Worm (Caenorhabditis elegans) whole organism, L2 larva: Measurements from ENCODE around the gene rsu-1.

Experiments
- C34F6.9 ChIP-seq: fragments of 150-350 bp; optimal IDR thresholded peaks from 2 replicates; lab custom pipeline; 2014; ENCODE audit warnings: missing biosample characterization, missing genetic modification characterization
- F13H6.1 ChIP-seq: sonication (generic microtip); optimal IDR thresholded peaks from 2 replicates; lab custom pipeline; 2016; ENCODE audit warnings: missing genetic modification characterization, missing compliant biosample characterization
- R02D3.7 ChIP-seq: fragments of 150-350 bp; optimal IDR thresholded peaks from 2 replicates; lab custom pipeline; 2014; ENCODE audit warnings: missing biosample characterization, missing genetic modification characterization
- Y55F3AM.14 ChIP-seq: fragments of 200-800 bp; sonication (Bioruptor generic); optimal IDR thresholded peaks from 2 replicates; lab custom pipeline; 2018; ENCODE audit warnings: mild to moderate bottlenecking, missing genetic modification characterization, missing compliant biosample characterization
- aly-2 ChIP-seq: fragments of 150-350 bp; optimal IDR thresholded peaks from 2 replicates; lab custom pipeline; 2014; ENCODE audit warnings: missing biosample characterization, missing genetic modification characterization
- blmp-1 ChIP-seq: sonication (generic microtip); optimal IDR thresholded peaks from 2 replicates; lab custom pipeline; 2017; ENCODE audit warnings: missing genetic modification characterization, mild to moderate bottlenecking, missing compliant biosample characterization, antibody characterized with exemption, moderate library complexity; ENCODE audit not compliant: insufficient read depth
- ceh-16 ChIP-seq: fragments of 150-350 bp; optimal IDR thresholded peaks from 2 replicates; lab custom pipeline; 2014; ENCODE audit warnings: missing biosample characterization, missing genetic modification characterization
- ceh-82 ChIP-seq: fragments of 150-350 bp; optimal IDR thresholded peaks from 2 replicates; lab custom pipeline; 2014; ENCODE audit warnings: missing biosample characterization, missing genetic modification characterization
- crh-2 ChIP-seq: sonication (generic microtip); optimal IDR thresholded peaks from 2 replicates; lab custom pipeline; 2017; ENCODE audit warnings: missing biosample characterization, missing genetic modification characterization
- fos-1 ChIP-seq: fragments of 150-350 bp; optimal IDR thresholded peaks from 2 replicates; lab custom pipeline; 2014; ENCODE audit warnings: missing biosample characterization, missing genetic modification characterization
- gmeb-1 ChIP-seq: fragments of 150-350 bp; optimal IDR thresholded peaks from 2 replicates; lab custom pipeline; 2014; ENCODE audit warnings: missing biosample characterization, missing genetic modification characterization
- lin-11 ChIP-seq: fragments of 150-350 bp; sonication (generic microtip); optimal IDR thresholded peaks from 2 replicates; lab custom pipeline; 2014; ENCODE audit warnings: missing biosample characterization, missing genetic modification characterization, inconsistent platforms, mixed read lengths
- lin-39 ChIP-seq: fragments of 150-350 bp; optimal IDR thresholded peaks from 2 replicates; lab custom pipeline; 2014; ENCODE audit warnings: missing biosample characterization, missing genetic modification reagents, missing genetic modification characterization
- mab-5 ChIP-seq: fragments of 150-350 bp; optimal IDR thresholded peaks from 2 replicates; lab custom pipeline; 2014; ENCODE audit warnings: missing biosample characterization, missing genetic modification characterization
- mbf-1 ChIP-seq: sonication (generic microtip); optimal IDR thresholded peaks from 2 replicates; lab custom pipeline; 2017; ENCODE audit warnings: missing biosample characterization, missing genetic modification characterization
- nhr-11 ChIP-seq: fragments of 150-350 bp; optimal IDR thresholded peaks from 2 replicates; lab custom pipeline; 2014; ENCODE audit warnings: missing biosample characterization, missing genetic modification characterization
- nhr-12 ChIP-seq: fragments of 150-350 bp; optimal IDR thresholded peaks from 2 replicates; lab custom pipeline; 2014; ENCODE audit warnings: missing biosample characterization, missing genetic modification characterization
- nhr-129 ChIP-seq: fragments of 150-350 bp; optimal IDR thresholded peaks from 2 replicates; lab custom pipeline; 2014; ENCODE audit warnings: missing biosample characterization, missing genetic modification characterization
- nhr-21 ChIP-seq: fragments of 150-350 bp; optimal IDR thresholded peaks from 2 replicates; lab custom pipeline; 2014; ENCODE audit warnings: missing biosample characterization, missing genetic modification characterization
- nhr-25 ChIP-seq: fragments of 150-350 bp; sonication (generic microtip); optimal IDR thresholded peaks from 3 replicates; lab custom pipeline; 2014; ENCODE audit warnings: missing biosample characterization, missing genetic modification characterization
- nhr-6 ChIP-seq: fragments of 150-350 bp; optimal IDR thresholded peaks from 2 replicates; lab custom pipeline; 2014; ENCODE audit warnings: missing biosample characterization, missing genetic modification characterization
- sem-4 ChIP-seq: fragments of 150-350 bp; optimal IDR thresholded peaks from 2 replicates; lab custom pipeline; 2014; ENCODE audit warnings: missing biosample characterization, missing genetic modification reagents, missing genetic modification characterization
- sma-3 ChIP-seq: sonication (generic microtip); optimal IDR thresholded peaks from 2 replicates; lab custom pipeline; 2016; ENCODE audit warnings: missing genetic modification reagents, missing genetic modification characterization, missing compliant biosample characterization
- sma-9 ChIP-seq, 2 experiments: fragments of 150-350 bp in 1 of 2; sonication (generic microtip) in 1 of 2; optimal IDR thresholded peaks; 2 replicates each; lab custom pipeline; 2014 to 2016; ENCODE audit warnings: missing genetic modification characterization in 2 of 2, mild to moderate bottlenecking in 1 of 2, missing biosample characterization in 1 of 2, missing compliant biosample characterization in 1 of 2, missing genetic modification reagents in 1 of 2, moderate library complexity in 1 of 2
- snpc-4 ChIP-seq: fragments of 150-350 bp; optimal IDR thresholded peaks from 2 replicates; lab custom pipeline; 2014; ENCODE audit warnings: missing biosample characterization, missing genetic modification characterization
- unc-62 ChIP-seq: fragments of 150-350 bp; optimal IDR thresholded peaks from 2 replicates; lab custom pipeline; 2014; ENCODE audit warnings: missing biosample characterization, missing genetic modification reagents, missing genetic modification characterization
- zag-1 ChIP-seq: fragments of 150-350 bp; optimal IDR thresholded peaks from 2 replicates; lab custom pipeline; 2014; ENCODE audit warnings: missing biosample characterization, missing genetic modification characterization
- ztf-1 ChIP-seq: fragments of 200-800 bp; sonication (Bioruptor generic); conservative IDR thresholded peaks from 2 replicates; pipeline ENCODE4 v1.3.6; 2022; ENCODE audit warnings: missing genetic modification characterization, missing compliant biosample characterization

Gene rsu-1

ce11 chrIII:3461403-3461802 lies 10.4 kb upstream of the rsu-1 start, which contains the start of gene pph-6:
Gene pph-6, plus strand, starts transcription at chrIII:3461703.
- TF ChIP-seq nhr-25 = no peak
- TF ChIP-seq snpc-4 (tag; lab: Kevin White, UChicago) = no peak
- no peak for TF ChIP-seq lin-39 (tag; lab: Kevin White, UChicago)
- TF ChIP-seq blmp-1 (tag; lab: Kevin White, UChicago) = no peak
- no peak for TF ChIP-seq lin-11 (tag; lab: Kevin White, UChicago)
- TF ChIP-seq, all 48 proteins: peak for 0

- TF ChIP-seq nhr-11 (tag; lab: Kevin White, UChicago) (no peak), snpc-4 (tag; lab: Kevin White, UChicago) (no peak)
These were observed 4.8 kb upstream of the rsu-1 start for ce11 chrIII:3467013-3467412.

ce11 chrIII:3468384-3468783 lies 3.4 kb upstream of the rsu-1 start:
- no peak for TF ChIP-seq crh-2 (tag; lab: Kevin White, UChicago)
- peak; percentile 39 for TF ChIP-seq fos-1 (tag; lab: Kevin White, UChicago)

- TF ChIP-seq ceh-16 = no peak
- TF ChIP-seq sma-9 (GFP tag; optimal IDR thresholded peaks at IDR 0.05; lab: Kevin White, UChicago) = no peak
- no peak for TF ChIP-seq sma-9 (tag; optimal IDR thresholded peaks at IDR 0.05; lab: Kevin White, UChicago)
- peak; percentile 13 for TF ChIP-seq fos-1 (tag; lab: Kevin White, UChicago)
- TF ChIP-seq nhr-129 = no peak
- TF ChIP-seq lin-11 (tag; lab: Kevin White, UChicago) = no peak
- TF ChIP-seq, all 48 proteins: peak for 1
These were observed 2.2 kb upstream of the rsu-1 start, which contains the start of gene smim-14 for ce11 chrIII:3469646-3470045. Gene smim-14, minus strand, starts transcription at chrIII:3469746.

- no peak for TF ChIP-seq R02D3.7 (tag; lab: Kevin White, UChicago)
- TF ChIP-seq sma-3 (GFP tag; lab: Kevin White, UChicago) = peak; percentile 7
- no peak for TF ChIP-seq nhr-12 (tag; lab: Kevin White, UChicago)
- peak; percentile 1 for TF ChIP-seq unc-62 (GFP tag; lab: Kevin White, UChicago)
- no peak for TF ChIP-seq ztf-1 (GFP tag; lab: Robert Waterston, UW)
- TF ChIP-seq nhr-21 (tag; lab: Kevin White, UChicago) = peak; percentile 22
These were observed 1.4 kb upstream of the rsu-1 start for ce11 chrIII:3470433-3470832.

ce11 chrIII:3470973-3471372 lies 830 bp upstream of the rsu-1 start:
- TF ChIP-seq ceh-82 = no peak
- no peak for TF ChIP-seq mbf-1 (tag; lab: Kevin White, UChicago)
- no peak for TF ChIP-seq snpc-4 (tag; lab: Kevin White, UChicago)
- TF ChIP-seq fos-1 (tag; lab: Kevin White, UChicago) = no peak
- no peak for TF ChIP-seq ceh-16
- TF ChIP-seq zag-1 (tag; lab: Kevin White, UChicago) = no peak
- TF ChIP-seq nhr-6 (tag; lab: Kevin White, UChicago) = no peak
- no peak for TF ChIP-seq F13H6.1
- TF ChIP-seq gmeb-1 (tag; lab: Kevin White, UChicago) = no peak
- no peak for TF ChIP-seq Y55F3AM.14
- TF ChIP-seq nhr-12 (tag; lab: Kevin White, UChicago) = no peak
- TF ChIP-seq aly-2 = no peak
- TF ChIP-seq sem-4 (tag; lab: Kevin White, UChicago) = no peak
- TF ChIP-seq lin-11 (tag; lab: Kevin White, UChicago) = no peak
- TF ChIP-seq mab-5 (tag; lab: Kevin White, UChicago) = no peak
- TF ChIP-seq unc-62 (GFP tag; lab: Kevin White, UChicago) = no peak
- TF ChIP-seq C34F6.9 (tag; lab: Kevin White, UChicago) = no peak

ce11 chrIII:3475014-3475413 lies 3.2 kb downstream of the rsu-1 start:
- TF ChIP-seq fos-1 (tag; lab: Kevin White, UChicago) = peak; percentile 79
- TF ChIP-seq ztf-1 (GFP tag; lab: Robert Waterston, UW) = no peak
